Worm (Caenorhabditis elegans): Measurements from ENCODE around the gene srbc-60.
"Not testable (repeated sequence)": the region's sequence is repeated elsewhere in the genome, so short reads cannot be mapped to it uniquely, and the experiment has no call there.

srbc-60 gene

ce11 chrV:817182-817581 lies 37.1 kb downstream of the srbc-60 start, which contains the start of gene R13D11.1:
R13D11.1 (plus strand) TSS chrV:817482.
- TF ChIP-seq flt-1 (GFP tag; IDR thresholded peaks at IDR 0.05), result no peak
- TF ChIP-seq scrt-1 (GFP tag; IDR thresholded peaks at IDR 0.05), result no peak
- no peak for TF ChIP-seq tbx-37 (GFP tag; conservative IDR thresholded peaks at IDR 0.05)
- TF ChIP-seq hmg-4 (GFP tag; optimal IDR thresholded peaks at IDR 0.05), result no peak
- TF ChIP-seq tra-4 (tag; optimal IDR thresholded peaks at IDR 0.05), result no peak
- TF ChIP-seq hnd-1 (tag; optimal IDR thresholded peaks at IDR 0.05), result no peak
- no peak for TF ChIP-seq B0310.2 (tag; optimal IDR thresholded peaks at IDR 0.05)
- TF ChIP-seq ceh-36 (tag; optimal IDR thresholded peaks at IDR 0.05), result no peak
- no peak for TF ChIP-seq hmbx-1 (tag; optimal IDR thresholded peaks at IDR 0.05)
- no peak for TF ChIP-seq ama-1 (optimal IDR thresholded peaks at IDR 0.05)
- TF ChIP-seq tbx-11 (GFP tag; IDR thresholded peaks at IDR 0.05), result no peak

ce11 chrV:820629-821028 lies 40.5 kb downstream of the srbc-60 start, which contains the start of gene srx-32:
srx-32 (minus strand) TSS chrV:820729.
- not testable (repeated sequence) for TF ChIP-seq pes-1 (GFP tag; IDR thresholded peaks at IDR 0.05); tbx-11 (GFP tag; IDR thresholded peaks at IDR 0.05); ceh-13 (GFP tag; optimal IDR thresholded peaks at IDR 0.05)

- TF ChIP-seq hmbx-1, aly-1, B0310.2 (tag; optimal IDR thresholded peaks at IDR 0.05): not testable (repeated sequence)
Observed at ce11 chrV:822922-823321, 42.8 kb downstream of the srbc-60 start, which contains the start of gene srx-31. srx-31 (minus strand) TSS chrV:823022.

- TF ChIP-seq hnd-1 (tag; optimal IDR thresholded peaks at IDR 0.05) (no peak), B0310.2 (tag; optimal IDR thresholded peaks at IDR 0.05) (no peak), hmg-4 (GFP tag; optimal IDR thresholded peaks at IDR 0.05) (no peak), flt-1 (GFP tag; IDR thresholded peaks at IDR 0.05) (no peak), ama-1 (optimal IDR thresholded peaks at IDR 0.05) (no peak), tbx-11 (GFP tag; IDR thresholded peaks at IDR 0.05) (no peak), sea-1 (GFP tag; conservative IDR thresholded peaks at IDR 0.05) (no peak), ceh-36 (tag; optimal IDR thresholded peaks at IDR 0.05) (no peak), pes-1 (GFP tag; IDR thresholded peaks at IDR 0.05) (no peak), ceh-13 (GFP tag; optimal IDR thresholded peaks at IDR 0.05) (no peak), tbx-37 (GFP tag; conservative IDR thresholded peaks at IDR 0.05) (no peak), tra-4 (tag; optimal IDR thresholded peaks at IDR 0.05) (no peak), ets-7 (tag; optimal IDR thresholded peaks at IDR 0.05) (no peak), F13C5.2 (tag; optimal IDR thresholded peaks at IDR 0.05) (no peak), scrt-1 (GFP tag; IDR thresholded peaks at IDR 0.05) (no peak)
Observed at ce11 chrV:826097-826496, 46.0 kb downstream of the srbc-60 start, which contains the start of gene F41H8.2. F41H8.2 (plus strand) TSS chrV:826397.
